Fruit fly (Drosophila melanogaster) whole organism, embryonic: ENCODE data around the gene CG7943.
A peak's percentile ranks its signal among the peaks of the same experiment; 100 is the strongest.

ENCODE experiments used
- CG10565 ChIP-seq: fragments of 200-800 bp; sonication (Bioruptor generic); optimal IDR thresholded peaks from 3 replicates; lab custom pipeline; 2016; ENCODE audit warnings: missing biosample characterization, mild to moderate bottlenecking, missing genetic modification characterization
- CG13287 ChIP-seq: fragments of 200-800 bp; sonication (Bioruptor generic); IDR thresholded peaks from 2 replicates; pipeline ENCODE4 v1.3.6; 2022; ENCODE audit warnings: missing biosample characterization, missing genetic modification characterization; ENCODE audit not compliant: partially characterized antibody
- CG13424 ChIP-seq: fragments of 200-800 bp; sonication (Bioruptor generic); optimal IDR thresholded peaks from 2 replicates; lab custom pipeline; 2019; ENCODE audit warnings: missing biosample characterization, mild to moderate bottlenecking, missing genetic modification characterization, moderate library complexity
- CG17912 ChIP-seq: fragments of 200-800 bp; sonication (Bioruptor generic); optimal IDR thresholded peaks from 2 replicates; lab custom pipeline; 2018; ENCODE audit warnings: missing biosample characterization, mild to moderate bottlenecking, missing genetic modification characterization
- CG18476 ChIP-seq: fragments of 200-800 bp; sonication (Bioruptor generic); optimal IDR thresholded peaks from 2 replicates; lab custom pipeline; 2016; ENCODE audit warnings: missing biosample characterization, mild to moderate bottlenecking, missing genetic modification characterization
- CG2199 ChIP-seq: fragments of 200-800 bp; sonication (Bioruptor generic); IDR thresholded peaks from 3 replicates; pipeline ENCODE4 v1.3.6; 2022; ENCODE audit warnings: missing biosample characterization, missing genetic modification characterization
- CG31441 ChIP-seq: fragments of 200-800 bp; sonication (Bioruptor generic); IDR thresholded peaks from 2 replicates; pipeline ENCODE4 v1.3.6; 2022; ENCODE audit warnings: missing biosample characterization, missing genetic modification characterization
- CG3407 ChIP-seq: fragments of 200-800 bp; sonication (Bioruptor generic); optimal IDR thresholded peaks from 2 replicates; lab custom pipeline; 2018; ENCODE audit warnings: missing biosample characterization, mild to moderate bottlenecking, missing genetic modification characterization
- CG3726 ChIP-seq: fragments of 200-800 bp; sonication (Bioruptor generic); IDR thresholded peaks from 3 replicates; pipeline ENCODE4, ENCODE4 v1.3.6; 2022; ENCODE audit warnings: missing biosample characterization, missing genetic modification characterization
- CG3838 ChIP-seq: fragments of 200-800 bp; sonication (Bioruptor generic); optimal IDR thresholded peaks from 3 replicates; lab custom pipeline; 2016; ENCODE audit warnings: missing biosample characterization, missing genetic modification characterization
- CG3847 ChIP-seq: fragments of 200-800 bp; sonication (Bioruptor generic); IDR thresholded peaks from 2 replicates; pipeline ENCODE4 v1.3.6; 2022; ENCODE audit warnings: missing biosample characterization, missing genetic modification characterization
- CG4360 ChIP-seq: fragments of 200-800 bp; sonication (Bioruptor generic); IDR thresholded peaks from 2 replicates; pipeline ENCODE4 v1.3.6; 2022; ENCODE audit warnings: missing biosample characterization, missing genetic modification characterization
- CG4854 ChIP-seq: fragments of 200-800 bp; sonication (Bioruptor generic); optimal IDR thresholded peaks from 2 replicates; lab custom pipeline; 2016; ENCODE audit warnings: missing biosample characterization, missing genetic modification characterization, inconsistent platforms
- CG5245 ChIP-seq: fragments of 200-800 bp; sonication (Bioruptor generic); optimal IDR thresholded peaks from 3 replicates; lab custom pipeline; 2016; ENCODE audit warnings: missing biosample characterization, missing genetic modification characterization
- CG8944 ChIP-seq: fragments of 200-800 bp; sonication (Bioruptor generic); optimal IDR thresholded peaks from 3 replicates; lab custom pipeline; 2016; ENCODE audit warnings: missing biosample characterization, missing genetic modification characterization
- CG9727 ChIP-seq: fragments of 200-800 bp; sonication (Bioruptor generic); optimal IDR thresholded peaks from 3 replicates; lab custom pipeline; 2017; ENCODE audit warnings: missing biosample characterization, mild to moderate bottlenecking, missing genetic modification characterization
- CG9797 ChIP-seq: fragments of 200-800 bp; sonication (Bioruptor generic); optimal IDR thresholded peaks from 3 replicates; lab custom pipeline; 2018; ENCODE audit warnings: missing biosample characterization, mild to moderate bottlenecking, missing genetic modification characterization
- CG9876 ChIP-seq: fragments of 200-800 bp; sonication (Bioruptor generic); optimal IDR thresholded peaks from 2 replicates; lab custom pipeline; 2016; ENCODE audit warnings: missing biosample characterization, missing genetic modification characterization
- Camta ChIP-seq: fragments of 200-800 bp; sonication (Bioruptor generic); optimal IDR thresholded peaks from 2 replicates; lab custom pipeline; 2016; ENCODE audit warnings: missing biosample characterization, missing genetic modification characterization
- Chrac-16 ChIP-seq: fragments of 200-800 bp; sonication (Bioruptor generic); optimal IDR thresholded peaks from 3 replicates; lab custom pipeline; 2016; ENCODE audit warnings: missing biosample characterization, missing genetic modification characterization
- D ChIP-seq, 2 experiments: fragments of 200-800 bp in 1 of 2; fragments of >200 bp in 1 of 2; sonication (Bioruptor generic) in 1 of 2; optimal IDR thresholded peaks; 2 replicates in 1 of 2; 3 replicates in 1 of 2; lab custom pipeline; 2017; ENCODE audit warnings: mild to moderate bottlenecking in 1 of 2, missing biosample characterization in 1 of 2, missing genetic modification characterization in 1 of 2, missing genetic modification reagents in 1 of 2
- Dp ChIP-seq: fragments of 200-800 bp; sonication (Bioruptor generic); optimal IDR thresholded peaks from 2 replicates; lab custom pipeline; 2018; ENCODE audit warnings: missing biosample characterization, mild to moderate bottlenecking, missing genetic modification characterization, moderate library complexity
- Dref ChIP-seq: fragments of 200-800 bp; sonication (Bioruptor generic); IDR thresholded peaks from 2 replicates; pipeline ENCODE4 v1.3.6; 2022; ENCODE audit warnings: missing biosample characterization, missing genetic modification characterization
- E2f2 ChIP-seq: fragments of 200-800 bp; sonication (Bioruptor generic); IDR thresholded peaks from 2 replicates; pipeline ENCODE4 v1.3.6; 2022; ENCODE audit warnings: missing biosample characterization, missing genetic modification characterization
- Fer1 ChIP-seq: fragments of 200-800 bp; sonication (Bioruptor generic); optimal IDR thresholded peaks from 2 replicates; lab custom pipeline; 2017; ENCODE audit warnings: missing biosample characterization, mild to moderate bottlenecking, missing genetic modification characterization
- Gug ChIP-seq: fragments of 200-800 bp; sonication (Bioruptor generic); IDR thresholded peaks from 4 replicates; pipeline ENCODE4 v1.3.6; 2022; ENCODE audit warnings: missing biosample characterization, missing genetic modification characterization
- HmgD ChIP-seq: fragments of 200-800 bp; sonication (Bioruptor generic); optimal IDR thresholded peaks from 3 replicates; lab custom pipeline; 2016; ENCODE audit warnings: missing biosample characterization, missing genetic modification characterization
- HmgZ ChIP-seq: fragments of 200-800 bp; sonication (Bioruptor generic); optimal IDR thresholded peaks from 2 replicates; lab custom pipeline; 2018; ENCODE audit warnings: missing biosample characterization, mild to moderate bottlenecking, missing genetic modification characterization
- MESR4 ChIP-seq: fragments of 200-800 bp; sonication (Bioruptor generic); optimal IDR thresholded peaks from 2 replicates; lab custom pipeline; 2018; ENCODE audit warnings: missing biosample characterization, mild to moderate bottlenecking, missing genetic modification characterization, moderate library complexity
- Meics ChIP-seq: fragments of 200-800 bp; sonication (Bioruptor generic); optimal IDR thresholded peaks from 2 replicates; lab custom pipeline; 2017; ENCODE audit warnings: missing biosample characterization, mild to moderate bottlenecking, missing genetic modification characterization
- bigmax ChIP-seq: fragments of 200-800 bp; sonication (Bioruptor generic); optimal IDR thresholded peaks from 2 replicates; lab custom pipeline; 2018; ENCODE audit warnings: missing biosample characterization, mild to moderate bottlenecking, missing genetic modification characterization
- caup ChIP-seq: fragments of 200-800 bp; sonication (Bioruptor generic); optimal IDR thresholded peaks from 3 replicates; lab custom pipeline; 2017; ENCODE audit warnings: missing biosample characterization, mild to moderate bottlenecking, missing genetic modification characterization, moderate library complexity; ENCODE audit not compliant: severe bottlenecking
- cg ChIP-seq: fragments of 200-800 bp; sonication (Bioruptor generic); optimal IDR thresholded peaks from 3 replicates; lab custom pipeline; 2019; ENCODE audit warnings: missing biosample characterization, mild to moderate bottlenecking, missing genetic modification characterization, moderate library complexity
- crp ChIP-seq, 2 experiments: fragments of 200-800 bp; sonication (Bioruptor generic); optimal IDR thresholded peaks; 2 replicates in 1 of 2; 3 replicates in 1 of 2; lab custom pipeline; 2017; ENCODE audit warnings: missing biosample characterization in 2 of 2, missing genetic modification characterization in 2 of 2, mild to moderate bottlenecking in 1 of 2, moderate library complexity in 1 of 2
- gro ChIP-seq: fragments of 200-800 bp; sonication (Bioruptor generic); optimal IDR thresholded peaks from 2 replicates; lab custom pipeline; 2016; ENCODE audit warnings: missing biosample characterization, missing genetic modification characterization
- hbn ChIP-seq: fragments of 200-800 bp; sonication (Bioruptor generic); IDR thresholded peaks from 2 replicates; pipeline ENCODE4 v1.3.6; 2022; ENCODE audit warnings: missing biosample characterization, missing genetic modification characterization; ENCODE audit not compliant: partially characterized antibody
- ind ChIP-seq: fragments of 200-800 bp; sonication (Bioruptor generic); optimal IDR thresholded peaks from 3 replicates; lab custom pipeline; 2016; ENCODE audit warnings: missing biosample characterization, missing genetic modification characterization
- mirr ChIP-seq: fragments of 200-800 bp; sonication (Bioruptor generic); optimal IDR thresholded peaks from 3 replicates; lab custom pipeline; 2018; ENCODE audit warnings: missing biosample characterization, mild to moderate bottlenecking, missing genetic modification characterization
- pan ChIP-seq, 4 experiments: fragments of >200 bp in 3 of 4; fragments of 200-800 bp in 1 of 4; sonication (Bioruptor generic) in 1 of 4; optimal IDR thresholded peaks in 3 of 4; IDR thresholded peaks in 1 of 4; 2 replicates each; pipeline versions ENCODE4 v1.3.6 to Lab custom; 2017 to 2022; ENCODE audit warnings: missing biosample characterization in 2 of 4, missing genetic modification characterization in 2 of 4, mixed read lengths in 1 of 4
- pzg ChIP-seq: fragments of 200-800 bp; sonication (Bioruptor generic); optimal IDR thresholded peaks from 3 replicates; lab custom pipeline; 2018; ENCODE audit warnings: missing biosample characterization, mild to moderate bottlenecking, missing genetic modification characterization, moderate library complexity
- sc ChIP-seq, 3 experiments: fragments of >200 bp in 2 of 3; fragments of 200-800 bp in 1 of 3; sonication (Bioruptor generic) in 1 of 3; optimal IDR thresholded peaks; 2 replicates in 2 of 3; 3 replicates in 1 of 3; lab custom pipeline; 2017; ENCODE audit warnings: mild to moderate bottlenecking in 1 of 3, missing biosample characterization in 1 of 3, missing genetic modification characterization in 1 of 3, missing genetic modification reagents in 1 of 3
- seq ChIP-seq: fragments of 200-800 bp; sonication (Bioruptor generic); IDR thresholded peaks from 2 replicates; pipeline ENCODE4 v1.3.6; 2022; ENCODE audit warnings: missing biosample characterization, missing genetic modification characterization
- slp2 ChIP-seq: fragments of 200-800 bp; sonication (Bioruptor generic); optimal IDR thresholded peaks from 2 replicates; lab custom pipeline; 2016; ENCODE audit warnings: missing biosample characterization, missing genetic modification characterization
- tin ChIP-seq: fragments of 200-800 bp; sonication (Bioruptor generic); optimal IDR thresholded peaks from 3 replicates; lab custom pipeline; 2016; ENCODE audit warnings: missing biosample characterization, missing genetic modification characterization
- zen2 ChIP-seq: fragments of 200-800 bp; sonication (Bioruptor generic); IDR thresholded peaks from 3 replicates; pipeline ENCODE4 v1.3.6; 2022; ENCODE audit warnings: missing biosample characterization, missing genetic modification characterization; ENCODE audit not compliant: partially characterized antibody
- zf30C ChIP-seq: fragments of 200-800 bp; sonication (Bioruptor generic); optimal IDR thresholded peaks from 3 replicates; lab custom pipeline; 2018; ENCODE audit warnings: missing biosample characterization, mild to moderate bottlenecking, missing genetic modification characterization

The CG7943 gene

DNA sequence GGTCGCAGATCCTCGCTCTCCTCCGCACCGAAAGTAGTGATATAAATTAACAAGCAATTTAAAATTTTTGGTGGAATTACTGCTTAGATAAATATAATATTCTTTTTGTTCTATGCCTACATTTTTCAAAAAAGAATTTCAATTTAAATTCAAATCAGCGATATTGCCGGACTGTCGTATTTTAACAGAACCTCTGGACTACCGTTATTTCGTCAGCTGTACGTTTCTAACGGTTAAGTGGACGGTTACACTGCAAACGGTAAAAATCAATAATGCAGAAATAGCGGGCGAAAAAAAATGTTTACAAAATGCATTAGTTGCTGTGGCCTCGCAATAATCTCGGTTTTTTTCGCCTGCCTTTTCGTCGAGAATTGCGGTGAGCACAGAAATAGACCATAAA lies 46.0 kb upstream of the CG7943 start, which contains the start of gene Tace (continued):
- TF ChIP-seq zf30C (GFP tag; lab: Kevin White, UChicago) (peak; percentile 7), crp (GFP tag; optimal IDR thresholded peaks at IDR 0.05; lab: Kevin White, UChicago) (peak in 1 of 2 experiments; percentile 36), pan (optimal IDR thresholded peaks at IDR 0.05; lab: Kevin White, UChicago) (no peak), pan (GFP tag; optimal IDR thresholded peaks at IDR 0.05 in 1 of 2, IDR thresholded peaks at IDR 0.05 in 1 of 2) (no peak), pzg (GFP tag; lab: Kevin White, UChicago) (peak; percentile 44), CG9797 (peak; percentile 15), Camta (GFP tag; lab: Kevin White, UChicago) (no peak), HmgD (GFP tag; lab: Kevin White, UChicago) (no peak), MESR4 (GFP tag; lab: Kevin White, UChicago) (peak; percentile 39), CG5245 (GFP tag; lab: Kevin White, UChicago) (no peak), seq (GFP tag; lab: Robert Waterston, UW) (no peak), CG4854 (GFP tag; lab: Kevin White, UChicago) (no peak), E2f2 (GFP tag; lab: Robert Waterston, UW) (peak; percentile 68), CG17912 (GFP tag; lab: Kevin White, UChicago) (no peak), Dp (GFP tag; lab: Kevin White, UChicago) (peak; percentile 66)

dm6 chr3R:30004648-30005047 lies 41.6 kb upstream of the CG7943 start, which contains the start of the genes Nlp and Nph:
Gene Nlp (plus strand): TSS chr3R:30004785.
Gene Nph (minus strand): TSS chr3R:30004861.
- peak; percentile 88 for TF ChIP-seq hbn (GFP tag; lab: Robert Waterston, UW)
- TF ChIP-seq gro: no peak
- peak; percentile 52 for TF ChIP-seq Fer1
- TF ChIP-seq bigmax (GFP tag; lab: Kevin White, UChicago): no peak
- peak; percentile 85; the same call in 2 of the 3 replicates for TF ChIP-seq zen2 (GFP tag; lab: Robert Waterston, UW)
- peak; percentile 29 for TF ChIP-seq MESR4 (GFP tag; lab: Kevin White, UChicago)
- no peak for TF ChIP-seq cg (GFP tag; lab: Kevin White, UChicago)
- peak; percentile 13 for TF ChIP-seq ind
- TF ChIP-seq CG9727: no peak
- no peak for TF ChIP-seq slp2 (GFP tag; lab: Kevin White, UChicago)
- TF ChIP-seq Meics (GFP tag; lab: Kevin White, UChicago): peak; percentile 74
- TF ChIP-seq sc (optimal IDR thresholded peaks at IDR 0.05; lab: Kevin White, UChicago): no peak
- no peak for TF ChIP-seq sc (GFP tag; optimal IDR thresholded peaks at IDR 0.05; lab: Kevin White, UChicago)
- TF ChIP-seq Dref (GFP tag; lab: Robert Waterston, UW): peak; percentile 71
- TF ChIP-seq CG31441 (GFP tag; lab: Robert Waterston, UW): no peak
- no peak for TF ChIP-seq CG10565 (GFP tag; lab: Kevin White, UChicago)
- peak; percentile 10 for TF ChIP-seq CG3838
- peak; percentile 22 for TF ChIP-seq caup (GFP tag; lab: Kevin White, UChicago)
- no peak for TF ChIP-seq CG9876 (GFP tag; lab: Kevin White, UChicago)
- TF ChIP-seq mirr (GFP tag; lab: Kevin White, UChicago): no peak
- TF ChIP-seq CG4360 (GFP tag; lab: Robert Waterston, UW): no peak
- TF ChIP-seq tin (GFP tag; lab: Kevin White, UChicago): peak; percentile 43
- TF ChIP-seq D (optimal IDR thresholded peaks at IDR 0.05; lab: Kevin White, UChicago): no peak
- TF ChIP-seq D (GFP tag; optimal IDR thresholded peaks at IDR 0.05; lab: Kevin White, UChicago): no peak
- peak; percentile 69 for TF ChIP-seq HmgZ (tag; lab: Kevin White, UChicago)
- peak; percentile 95 for TF ChIP-seq CG13287 (GFP tag; lab: Robert Waterston, UW)
- TF ChIP-seq Gug (GFP tag; lab: Robert Waterston, UW): no peak; the same call in 3 of the 4 replicates
- TF ChIP-seq CG13424 (tag; lab: Kevin White, UChicago): peak; percentile 15
- 0 out of 2 replicates have a peak, but pooled peaks have one; percentile 53 for TF ChIP-seq CG3847 (GFP tag; lab: Robert Waterston, UW)
- TF ChIP-seq CG9797: peak; percentile 61
- TF ChIP-seq Chrac-16: peak; percentile 6
- TF ChIP-seq CG2199 (GFP tag; lab: Robert Waterston, UW): no peak
- no peak for TF ChIP-seq CG8944 (GFP tag; lab: Kevin White, UChicago)
- TF ChIP-seq CG18476: peak; percentile 32
- TF ChIP-seq CG3407 (GFP tag; lab: Kevin White, UChicago): no peak
- no peak for TF ChIP-seq pan (optimal IDR thresholded peaks at IDR 0.05; lab: Kevin White, UChicago)
- no peak for TF ChIP-seq pan (GFP tag; optimal IDR thresholded peaks at IDR 0.05 in 1 of 2, IDR thresholded peaks at IDR 0.05 in 1 of 2)
- no peak for TF ChIP-seq CG3726 (GFP tag; lab: Robert Waterston, UW)
